Fruit fly (Drosophila melanogaster) whole organism, prepupa: Measurements from ENCODE around the gene dachs.

Experiments
- CG10669 ChIP-seq: fragments of 200-800 bp; sonication (Bioruptor generic); optimal IDR thresholded peaks from 3 replicates; lab custom pipeline; 2018; ENCODE audit warnings: missing biosample characterization, mild to moderate bottlenecking, missing genetic modification characterization, moderate library complexity
- CG11294 ChIP-seq: fragments of 200-800 bp; sonication (Bioruptor generic); IDR thresholded peaks from 2 replicates; pipeline ENCODE4 v1.3.6; 2022; ENCODE audit warnings: missing biosample characterization, missing genetic modification characterization
- CG11902 ChIP-seq: fragments of 200-800 bp; sonication (Bioruptor generic); optimal IDR thresholded peaks from 3 replicates; lab custom pipeline; 2016; ENCODE audit warnings: missing biosample characterization, missing genetic modification characterization
- CG3032 ChIP-seq: fragments of 200-800 bp; optimal IDR thresholded peaks from 2 replicates; lab custom pipeline; 2019; ENCODE audit warnings: missing biosample characterization, mild to moderate bottlenecking, missing genetic modification characterization, moderate library complexity
- CG32006 ChIP-seq: fragments of 200-800 bp; sonication (Bioruptor generic); optimal IDR thresholded peaks from 3 replicates; lab custom pipeline; 2017; ENCODE audit warnings: missing biosample characterization, mild to moderate bottlenecking, missing genetic modification characterization
- CG3919 ChIP-seq: fragments of 200-800 bp; sonication (Bioruptor generic); optimal IDR thresholded peaks from 3 replicates; lab custom pipeline; 2016; ENCODE audit warnings: missing biosample characterization, missing genetic modification characterization
- CG6163 ChIP-seq: fragments of 200-800 bp; sonication (Bioruptor generic); IDR thresholded peaks from 3 replicates; pipeline ENCODE4 v1.3.6; 2022; ENCODE audit warnings: missing biosample characterization, missing genetic modification characterization
- CG6792 ChIP-seq: fragments of 200-800 bp; sonication (Bioruptor generic); optimal IDR thresholded peaks from 3 replicates; lab custom pipeline; 2016; ENCODE audit warnings: missing biosample characterization, missing genetic modification characterization
- CG6854 ChIP-seq: fragments of 200-800 bp; sonication (Bioruptor generic); optimal IDR thresholded peaks from 2 replicates; lab custom pipeline; 2017; ENCODE audit warnings: missing biosample characterization, mild to moderate bottlenecking, missing genetic modification characterization
- CG8119 ChIP-seq: fragments of 200-800 bp; sonication (Bioruptor generic); IDR thresholded peaks from 3 replicates; pipeline ENCODE4 v1.3.6; 2022; ENCODE audit warnings: missing biosample characterization, missing genetic modification characterization
- Eip75B ChIP-seq: fragments of 200-800 bp; sonication (Bioruptor generic); optimal IDR thresholded peaks from 3 replicates; lab custom pipeline; 2016; ENCODE audit warnings: missing biosample characterization, missing genetic modification characterization
- Eip78C ChIP-seq: fragments of 200-800 bp; sonication (Bioruptor generic); peaks from one replicate; lab custom pipeline; 2016; ENCODE audit warnings: missing biosample characterization, missing genetic modification characterization
- Eip93F ChIP-seq: fragments of 200-800 bp; sonication (Bioruptor generic); optimal IDR thresholded peaks from 2 replicates; lab custom pipeline; 2016; ENCODE audit warnings: missing biosample characterization, mild to moderate bottlenecking, missing genetic modification characterization
- Ets21C ChIP-seq: fragments of 200-800 bp; sonication (Bioruptor generic); optimal IDR thresholded peaks from 3 replicates; lab custom pipeline; 2016; ENCODE audit warnings: missing biosample characterization, missing genetic modification characterization
- Ets96B ChIP-seq: fragments of 200-800 bp; optimal IDR thresholded peaks from 2 replicates; lab custom pipeline; 2019; ENCODE audit warnings: missing biosample characterization, mild to moderate bottlenecking, missing genetic modification characterization, moderate library complexity
- Hr38 ChIP-seq: sonication (Bioruptor generic); optimal IDR thresholded peaks from 2 replicates; lab custom pipeline; 2016; ENCODE audit warnings: missing biosample characterization, missing genetic modification characterization
- Hr39 ChIP-seq: fragments of 200-800 bp; sonication (Bioruptor generic); optimal IDR thresholded peaks from 2 replicates; lab custom pipeline; 2016; ENCODE audit warnings: missing biosample characterization, missing genetic modification characterization
- Hr4 ChIP-seq: fragments of 200-800 bp; sonication (Bioruptor generic); optimal IDR thresholded peaks from 3 replicates; lab custom pipeline; 2016; ENCODE audit warnings: missing biosample characterization, missing genetic modification characterization
- Met ChIP-seq: fragments of 200-800 bp; sonication (Bioruptor generic); optimal IDR thresholded peaks from 3 replicates; lab custom pipeline; 2016; ENCODE audit warnings: missing biosample characterization, missing genetic modification characterization
- OdsH ChIP-seq: fragments of 200-800 bp; sonication (Bioruptor generic); optimal IDR thresholded peaks from 3 replicates; lab custom pipeline; 2016; ENCODE audit warnings: missing biosample characterization, missing genetic modification characterization
- Smox ChIP-seq: fragments of 200-800 bp; sonication (Bioruptor generic); optimal IDR thresholded peaks from 3 replicates; lab custom pipeline; 2016; ENCODE audit warnings: missing biosample characterization, missing genetic modification characterization
- Sox102F ChIP-seq: fragments of 200-800 bp; sonication (Bioruptor generic); optimal IDR thresholded peaks from 2 replicates; lab custom pipeline; 2016; ENCODE audit warnings: missing biosample characterization, mild to moderate bottlenecking, missing genetic modification characterization
- achi ChIP-seq: fragments of 200-800 bp; sonication (Bioruptor generic); optimal IDR thresholded peaks from 3 replicates; lab custom pipeline; 2016; ENCODE audit warnings: missing biosample characterization, missing genetic modification characterization
- acj6 ChIP-seq: fragments of 200-800 bp; sonication (Bioruptor generic); optimal IDR thresholded peaks from 3 replicates; lab custom pipeline; 2016; ENCODE audit warnings: missing biosample characterization, missing genetic modification characterization
- cyc ChIP-seq: fragments of 200-800 bp; sonication (Bioruptor generic); optimal IDR thresholded peaks from 3 replicates; lab custom pipeline; 2016; ENCODE audit warnings: missing biosample characterization, missing genetic modification characterization
- dsx ChIP-seq: fragments of 200-800 bp; optimal IDR thresholded peaks from 3 replicates; lab custom pipeline; 2019; ENCODE audit warnings: missing biosample characterization, mild to moderate bottlenecking, missing genetic modification characterization, moderate library complexity; ENCODE audit not compliant: poor library complexity, severe bottlenecking
- eg ChIP-seq: fragments of 200-800 bp; sonication (Bioruptor generic); IDR thresholded peaks from 3 replicates; pipeline ENCODE4 v1.3.6; 2022; ENCODE audit warnings: missing biosample characterization, missing genetic modification characterization
- esn ChIP-seq: fragments of 200-800 bp; sonication (Bioruptor generic); optimal IDR thresholded peaks from 2 replicates; lab custom pipeline; 2016; ENCODE audit warnings: missing biosample characterization, mild to moderate bottlenecking, missing genetic modification characterization, moderate library complexity
- fd59A ChIP-seq: fragments of 200-800 bp; sonication (Bioruptor generic); optimal IDR thresholded peaks from 2 replicates; lab custom pipeline; 2017; ENCODE audit warnings: missing biosample characterization, mild to moderate bottlenecking, missing genetic modification characterization, missing genetic modification reagents
- fkh ChIP-seq: fragments of 200-800 bp; sonication (Bioruptor generic); optimal IDR thresholded peaks from 3 replicates; lab custom pipeline; 2017; ENCODE audit warnings: missing biosample characterization, mild to moderate bottlenecking, missing genetic modification characterization, moderate library complexity
- lz ChIP-seq: fragments of 200-800 bp; sonication (Bioruptor generic); optimal IDR thresholded peaks from 3 replicates; lab custom pipeline; 2016; ENCODE audit warnings: missing biosample characterization, missing genetic modification characterization
- net ChIP-seq: fragments of 200-800 bp; sonication (Bioruptor generic); optimal IDR thresholded peaks from 3 replicates; lab custom pipeline; 2016; ENCODE audit warnings: missing biosample characterization, missing genetic modification characterization
- pdm3 ChIP-seq: fragments of 200-800 bp; sonication (Bioruptor generic); optimal IDR thresholded peaks from 3 replicates; lab custom pipeline; 2016; ENCODE audit warnings: missing biosample characterization, missing genetic modification characterization
- spab ChIP-seq: fragments of 200-800 bp; sonication (Bioruptor generic); optimal IDR thresholded peaks from 2 replicates; lab custom pipeline; 2017; ENCODE audit warnings: missing biosample characterization, mild to moderate bottlenecking, missing genetic modification characterization, missing genetic modification reagents
- svp ChIP-seq: fragments of 200-800 bp; sonication (Bioruptor generic); peaks from one replicate; lab custom pipeline; 2016; ENCODE audit warnings: missing biosample characterization, missing genetic modification characterization
- topi ChIP-seq: fragments of 200-800 bp; sonication (Bioruptor generic); optimal IDR thresholded peaks from 3 replicates; lab custom pipeline; 2016; ENCODE audit warnings: missing biosample characterization, missing genetic modification characterization
- vri ChIP-seq: fragments of 200-800 bp; sonication (Bioruptor generic); optimal IDR thresholded peaks from 3 replicates; lab custom pipeline; 2016; ENCODE audit warnings: missing biosample characterization, mild to moderate bottlenecking, missing genetic modification characterization

Gene dachs

dm6 chr2L:8437176-8437575, 29.4 kb upstream of the dachs start, which contains the start of the genes D12 and Chrac-14:
D12 (minus strand) TSS chr2L:8437365.
Chrac-14 (plus strand) TSS chr2L:8437405.
- TF ChIP-seq esn (GFP tag; lab: Kevin White, UChicago) (peak; percentile 25), CG10669 (GFP tag; lab: Kevin White, UChicago) (no peak), fkh (GFP tag; lab: Kevin White, UChicago) (peak; percentile 88), spab (no peak), CG6163 (0 out of 3 replicates have a peak, but pooled peaks have one; percentile 27)

- no peak for TF ChIP-seq esn (GFP tag; lab: Kevin White, UChicago)
- TF ChIP-seq achi (GFP tag; lab: Kevin White, UChicago) = no peak
Observed at dm6 chr2L:8438052-8438451, 28.6 kb upstream of the dachs start, which contains the start of gene mus201. mus201 (plus strand) TSS chr2L:8438169.

DNA sequence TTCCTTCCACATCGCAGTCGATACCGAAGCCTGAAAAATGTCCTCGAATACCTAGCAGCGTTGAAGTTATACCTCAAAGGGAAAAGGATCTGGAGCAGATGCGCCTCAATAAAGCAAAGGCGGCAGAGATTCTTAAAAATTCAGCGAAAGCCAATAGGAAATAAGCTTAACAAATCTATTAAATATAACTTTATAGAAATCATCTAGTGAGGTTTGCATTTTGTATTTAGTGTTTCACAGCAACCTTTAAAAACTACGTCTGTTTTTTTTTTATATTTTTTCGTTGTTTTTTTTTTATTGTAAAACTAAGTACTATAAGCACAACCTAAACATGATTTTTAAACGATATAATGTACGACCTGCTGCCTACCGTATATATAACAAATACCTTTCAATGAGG, 24.5 kb upstream of the dachs start, which contains the start of gene CG31897:
TSS of gene CG31897 (plus strand) at position 301 of the 400 bp plus-strand sequence.
- TF ChIP-seq Ets21C = no peak
- TF ChIP-seq Eip93F (GFP tag; lab: Kevin White, UChicago) = no peak
- no peak for TF ChIP-seq Hr38 (GFP tag; lab: Kevin White, UChicago)
- TF ChIP-seq CG6792 = no peak
- no peak for TF ChIP-seq CG3032
- no peak for TF ChIP-seq Sox102F (GFP tag; lab: Kevin White, UChicago)
- no peak for TF ChIP-seq esn (GFP tag; lab: Kevin White, UChicago)
- no peak for TF ChIP-seq Hr39 (GFP tag; lab: Kevin White, UChicago)
- no peak for TF ChIP-seq fd59A (GFP tag; lab: Kevin White, UChicago)
- no peak for TF ChIP-seq CG11902 (GFP tag; lab: Kevin White, UChicago)
- TF ChIP-seq Eip75B (GFP tag; lab: Kevin White, UChicago) = no peak
- no peak for TF ChIP-seq Eip78C (GFP tag; lab: Kevin White, UChicago)
- no peak for TF ChIP-seq eg (GFP tag; lab: Robert Waterston, UW)

dm6 chr2L:8449358-8449757, 17.3 kb upstream of the dachs start, which contains the start of gene Aasdh:
Aasdh (minus strand) TSS chr2L:8449576.
- no peak for TF ChIP-seq CG6854 (GFP tag; lab: Kevin White, UChicago)
- no peak for TF ChIP-seq CG8119 (GFP tag; lab: Robert Waterston, UW)
- TF ChIP-seq cyc = no peak
- no peak for TF ChIP-seq lz (GFP tag; lab: Kevin White, UChicago)

DNA sequence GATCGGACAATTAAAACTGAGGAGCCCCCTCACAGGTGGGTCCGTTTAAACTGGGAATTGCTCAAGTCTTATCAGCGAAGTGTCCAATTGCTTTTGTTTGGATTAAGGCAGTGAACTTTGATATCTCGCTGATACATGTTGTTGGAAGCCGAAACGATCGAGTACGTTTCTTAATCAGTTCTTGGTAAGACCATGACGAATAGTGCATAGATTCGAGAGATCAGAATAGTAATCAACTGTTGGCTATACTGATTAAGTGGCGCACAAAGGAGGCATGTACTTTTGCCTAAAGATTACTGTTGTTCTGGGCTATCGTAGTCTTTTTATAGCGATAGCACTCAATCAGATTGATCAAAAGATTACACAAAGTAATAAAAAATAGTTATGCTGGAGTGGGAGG, 15.1 kb upstream of the dachs start:
- TF ChIP-seq Met (GFP tag; lab: Kevin White, UChicago) (no peak), Eip93F (GFP tag; lab: Kevin White, UChicago) (peak; percentile 52), esn (GFP tag; lab: Kevin White, UChicago) (no peak), acj6 (GFP tag; lab: Kevin White, UChicago) (no peak), Smox (GFP tag; lab: Kevin White, UChicago) (no peak), net (GFP tag; lab: Kevin White, UChicago) (no peak), dsx (GFP tag; lab: Kevin White, UChicago) (no peak), fd59A (GFP tag; lab: Kevin White, UChicago) (no peak)

DNA sequence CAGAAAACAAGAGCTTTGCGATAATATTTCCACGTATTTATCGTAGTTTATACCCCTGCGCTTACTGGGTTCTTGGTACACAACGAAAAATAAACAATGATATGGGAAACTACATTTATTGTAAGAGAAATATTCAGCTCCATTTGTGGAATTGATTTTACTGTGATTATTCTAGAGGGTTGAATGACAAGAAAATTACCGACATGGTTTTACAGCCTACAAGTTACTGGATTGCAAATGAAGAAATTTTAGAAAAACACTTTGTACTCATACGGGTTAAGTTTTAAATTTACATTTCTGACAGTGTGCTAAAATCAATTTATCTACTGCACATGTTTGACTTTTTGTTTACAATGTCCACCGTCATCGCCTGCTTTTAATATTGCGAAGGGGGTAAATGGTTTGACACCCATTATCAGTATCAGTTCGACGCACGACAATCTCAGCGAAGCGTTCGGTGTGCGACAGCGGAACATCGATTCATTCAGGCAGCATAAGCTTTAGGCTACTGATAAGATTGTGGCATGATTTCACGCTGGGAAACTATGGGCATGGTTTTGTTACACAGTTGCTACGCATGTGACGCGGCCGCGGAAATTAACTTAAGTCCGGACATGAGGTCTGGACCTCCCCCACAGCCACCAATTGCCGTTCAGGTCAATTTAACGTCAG, 4.7 kb upstream of the dachs start:
- TF ChIP-seq Hr4 (GFP tag; lab: Kevin White, UChicago) (peak; percentile 28), vri (GFP tag; lab: Kevin White, UChicago) (peak; percentile 3), dsx (GFP tag; lab: Kevin White, UChicago) (peak; percentile 35), CG6792 (no peak), Hr39 (GFP tag; lab: Kevin White, UChicago) (peak; percentile 23), Sox102F (GFP tag; lab: Kevin White, UChicago) (peak; percentile 8), pdm3 (GFP tag; lab: Kevin White, UChicago) (peak; percentile 17), CG3919 (GFP tag; lab: Kevin White, UChicago) (peak; percentile 4), Met (GFP tag; lab: Kevin White, UChicago) (peak; percentile 14), OdsH (GFP tag; lab: Kevin White, UChicago) (peak; percentile 23), cyc (no peak), CG32006 (GFP tag; lab: Kevin White, UChicago) (peak; percentile 33), net (GFP tag; lab: Kevin White, UChicago) (peak; percentile 10), Eip93F (GFP tag; lab: Kevin White, UChicago) (no peak), achi (GFP tag; lab: Kevin White, UChicago) (peak; percentile 24), Eip78C (GFP tag; lab: Kevin White, UChicago) (peak; percentile 73), CG8119 (GFP tag; lab: Robert Waterston, UW) (no peak), lz (GFP tag; lab: Kevin White, UChicago) (peak; percentile 22), CG11294 (GFP tag; lab: Robert Waterston, UW) (no peak), Ets96B (tag; lab: Kevin White, UChicago) (peak; percentile 6), topi (GFP tag; lab: Kevin White, UChicago) (peak; percentile 16), acj6 (GFP tag; lab: Kevin White, UChicago) (peak; percentile 24), svp (peak; percentile 38), CG10669 (GFP tag; lab: Kevin White, UChicago) (peak; percentile 30), fkh (GFP tag; lab: Kevin White, UChicago) (peak; percentile 65)
